Worm (Caenorhabditis elegans): ENCODE measurements around the gene W08E12.6.
"Not testable (repeated sequence)": the region's sequence is repeated elsewhere in the genome, so short reads cannot be mapped to it uniquely, and the experiment has no call there.

The W08E12.6 gene

DNA sequence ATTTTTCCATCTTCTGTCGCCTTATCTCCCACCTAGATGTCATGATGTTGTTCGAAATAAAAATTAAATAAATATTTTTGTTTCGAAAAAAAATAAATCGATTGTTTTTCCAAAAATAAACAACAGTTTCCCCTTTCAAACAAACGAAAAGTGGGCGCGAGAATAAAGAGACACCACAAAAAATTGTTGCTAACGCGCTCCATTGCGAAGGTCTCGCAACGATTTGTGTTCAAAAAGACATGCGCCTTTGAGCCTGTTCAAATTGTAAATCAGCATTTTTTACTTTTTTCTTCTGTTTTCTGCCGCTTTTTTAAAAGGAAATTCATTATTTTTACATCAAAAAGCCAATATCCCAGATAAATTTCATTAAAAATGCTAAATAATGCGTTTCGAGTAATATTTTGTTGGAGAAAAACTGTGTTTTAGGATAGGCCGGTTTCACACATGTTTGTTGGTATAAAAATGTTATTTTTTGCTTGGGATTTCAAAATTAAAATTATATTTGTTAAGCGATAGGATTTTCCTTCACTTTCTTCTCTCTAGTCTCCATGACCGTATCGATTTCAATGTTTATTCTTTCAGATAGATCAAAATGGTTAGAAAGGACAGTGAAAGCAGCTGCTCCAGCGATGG lies 3.7 kb upstream of the W08E12.6 start, which contains the start of gene W08E12.7 (continued):
- TF ChIP-seq unc-62 (GFP tag; optimal IDR thresholded peaks at IDR 0.05) (no peak), zag-1 (tag; optimal IDR thresholded peaks at IDR 0.05) (peak; percentile 82), ztf-1 (GFP tag; conservative IDR thresholded peaks at IDR 0.05) (no peak), R02D3.7 (tag; optimal IDR thresholded peaks at IDR 0.05) (peak; percentile 23), lin-11 (tag; optimal IDR thresholded peaks at IDR 0.05) (peak; percentile 71), nhr-21 (tag; optimal IDR thresholded peaks at IDR 0.05) (peak; percentile 90), ZK546.5 (tag; optimal IDR thresholded peaks at IDR 0.05) (peak; percentile 54), fos-1 (tag; optimal IDR thresholded peaks at IDR 0.05) (peak; percentile 95), unc-39 (tag; optimal IDR thresholded peaks at IDR 0.05) (no peak), aly-2 (tag; optimal IDR thresholded peaks at IDR 0.05) (no peak), nhr-77 (tag; optimal IDR thresholded peaks at IDR 0.05) (peak; percentile 77), elt-3 (tag; optimal IDR thresholded peaks at IDR 0.05) (no peak), lin-39 (tag; optimal IDR thresholded peaks at IDR 0.05) (peak; percentile 64), gmeb-1 (tag; optimal IDR thresholded peaks at IDR 0.05) (peak; percentile 93), unc-55 (GFP tag; optimal IDR thresholded peaks at IDR 0.05) (peak; percentile 99)

DNA sequence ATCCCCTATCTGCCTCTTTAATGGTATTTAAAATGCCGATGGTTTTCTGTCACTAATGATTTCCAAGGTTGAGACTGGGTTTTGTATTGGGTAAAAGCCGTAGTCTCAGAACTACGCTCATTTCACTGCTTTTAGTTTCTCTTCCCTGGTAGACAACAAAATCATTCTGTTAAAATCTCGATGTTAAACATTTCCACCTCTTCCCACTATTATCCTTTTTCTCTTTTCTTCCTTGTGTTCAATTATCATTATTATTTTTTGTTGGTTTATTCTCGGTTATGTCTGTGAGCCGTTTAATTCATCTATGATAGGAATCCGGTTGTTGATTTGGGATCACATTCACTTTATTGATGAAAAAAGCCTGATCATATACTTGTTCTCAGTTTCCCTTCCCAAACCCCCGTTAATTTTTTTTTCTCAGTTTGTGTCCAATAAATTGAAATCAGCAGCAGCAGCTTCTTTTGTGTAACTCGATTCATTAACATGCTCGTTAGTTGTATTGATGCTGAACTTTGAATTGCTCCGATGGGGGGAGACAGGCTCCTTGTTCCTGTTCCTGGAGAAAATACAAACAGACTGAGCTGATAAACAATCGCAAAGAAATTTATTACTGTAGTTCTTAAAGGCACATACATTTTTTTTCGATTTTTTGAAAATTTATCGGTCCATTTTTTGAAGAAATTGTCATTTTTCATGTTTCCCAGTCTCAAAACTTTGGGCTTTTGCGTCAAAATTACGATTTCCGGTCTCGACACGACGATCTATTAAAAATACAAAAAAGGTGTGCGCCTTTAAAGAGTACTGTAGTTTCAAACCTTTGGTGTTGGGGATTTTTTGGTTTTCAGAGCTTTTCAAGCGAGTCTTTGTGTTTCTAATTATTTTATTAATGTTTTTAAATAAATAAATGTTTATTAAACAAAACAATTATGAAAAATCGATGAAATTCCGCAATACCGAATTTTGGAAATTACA lies 1.5 kb upstream of the W08E12.6 start:
- TF ChIP-seq R02D3.7 (tag; optimal IDR thresholded peaks at IDR 0.05) (no peak), nhr-237 (tag; optimal IDR thresholded peaks at IDR 0.05) (no peak), nhr-129 (tag; optimal IDR thresholded peaks at IDR 0.05) (no peak), egl-27 (tag; optimal IDR thresholded peaks at IDR 0.05) (no peak), sma-9 (GFP tag; optimal IDR thresholded peaks at IDR 0.05) (no peak), sma-9 (tag; optimal IDR thresholded peaks at IDR 0.05) (no peak), gmeb-1 (tag; optimal IDR thresholded peaks at IDR 0.05) (no peak)

DNA sequence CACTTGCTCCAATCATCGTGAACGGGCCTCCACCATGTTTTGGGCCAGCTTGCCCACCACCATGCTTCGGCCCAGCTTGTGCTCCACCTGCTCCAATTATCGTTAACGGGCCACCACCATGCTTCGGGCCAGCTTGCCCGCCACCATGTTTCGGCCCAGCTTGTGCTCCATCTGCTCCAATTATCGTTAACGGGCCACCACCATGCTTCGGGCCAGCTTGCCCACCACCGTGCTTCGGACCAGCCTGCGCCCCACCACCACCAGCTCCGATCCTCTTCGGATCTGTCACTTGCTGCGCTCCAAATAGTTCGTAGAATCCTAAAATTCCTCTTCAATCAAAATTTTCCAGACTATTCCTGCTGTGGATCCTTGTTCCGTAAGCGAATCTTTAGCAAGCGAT lies 829 bp downstream of the W08E12.6 start:
- no peak for TF ChIP-seq snpc-4 (tag; optimal IDR thresholded peaks at IDR 0.05)
- no peak for TF ChIP-seq lin-39 (tag; optimal IDR thresholded peaks at IDR 0.05)
- TF ChIP-seq nhr-12 (tag; optimal IDR thresholded peaks at IDR 0.05), result no peak
- no peak for TF ChIP-seq sma-9 (GFP tag; optimal IDR thresholded peaks at IDR 0.05)
- no peak for TF ChIP-seq sma-9 (tag; optimal IDR thresholded peaks at IDR 0.05)
- TF ChIP-seq ceh-82 (tag; optimal IDR thresholded peaks at IDR 0.05), result no peak
- no peak for TF ChIP-seq ZK546.5 (tag; optimal IDR thresholded peaks at IDR 0.05)
- TF ChIP-seq nhr-21 (tag; optimal IDR thresholded peaks at IDR 0.05), result no peak
- no peak for TF ChIP-seq elt-1 (tag; optimal IDR thresholded peaks at IDR 0.05)

ce11 chrIV:3300492-3300891 lies 2.1 kb downstream of the W08E12.6 start, which contains the start of gene W08E12.5:
W08E12.5 (plus strand) TSS chrIV:3300792.
- no peak for TF ChIP-seq elt-3 (tag; optimal IDR thresholded peaks at IDR 0.05)

DNA sequence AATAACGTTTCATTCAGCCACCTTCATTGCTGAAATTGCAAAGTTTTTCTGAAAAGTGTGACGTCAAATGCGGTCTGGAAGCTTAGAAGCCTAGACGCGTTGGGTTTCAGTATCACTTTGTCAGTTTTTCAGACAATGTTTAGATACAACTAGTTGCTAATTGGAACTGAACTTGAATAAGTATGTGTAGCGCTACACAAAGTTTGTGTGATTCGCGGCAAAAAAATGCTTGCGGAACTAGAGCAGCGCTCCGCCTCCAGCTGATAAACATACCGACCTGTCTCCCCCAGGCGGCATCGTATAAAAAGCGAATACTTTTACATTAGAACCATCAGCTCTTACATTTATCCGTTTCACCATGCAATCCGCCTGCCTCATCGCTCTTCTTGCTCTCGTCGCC lies 3.7 kb downstream of the W08E12.6 start, which contains the start of gene W08E12.4:
Gene W08E12.4 (plus strand): TSS at position 301 of the 400 bp plus-strand sequence.
- TF ChIP-seq nhr-21, mbf-1, nhr-11 (tag; optimal IDR thresholded peaks at IDR 0.05): not testable (repeated sequence)

ce11 chrIV:3303690-3304089 lies 5.3 kb downstream of the W08E12.6 start, which contains the start of gene idpp-12:
idpp-12 (plus strand) TSS chrIV:3303990.
- not testable (repeated sequence) for TF ChIP-seq Y55F3AM.14 (GFP tag; optimal IDR thresholded peaks at IDR 0.05); lin-13 (GFP tag; optimal IDR thresholded peaks at IDR 0.05); peb-1 (tag; optimal IDR thresholded peaks at IDR 0.05)

All from whole organism, L2 larva.